Fruit fly (Drosophila melanogaster) whole organism, embryonic: ENCODE measurements around the gene Spn28B.

Experiments used
- Antp ChIP-seq: fragments of 200-800 bp; sonication (Bioruptor generic); optimal IDR thresholded peaks from 3 replicates; lab custom pipeline; 2016; ENCODE audit warnings: missing biosample characterization, missing genetic modification characterization
- CG11085 ChIP-seq: fragments of 200-800 bp; sonication (Bioruptor generic); IDR thresholded peaks from 2 replicates; pipeline ENCODE4 v1.3.6; 2022; ENCODE audit warnings: missing biosample characterization, missing genetic modification characterization
- CG12659 ChIP-seq: fragments of 200-800 bp; sonication (Bioruptor generic); optimal IDR thresholded peaks from 3 replicates; lab custom pipeline; 2017; ENCODE audit warnings: mild to moderate bottlenecking, missing biosample characterization, missing genetic modification reagents, missing genetic modification characterization
- CG13287 ChIP-seq: fragments of 200-800 bp; sonication (Bioruptor generic); IDR thresholded peaks from 2 replicates; pipeline ENCODE4 v1.3.6; 2022; ENCODE audit warnings: missing biosample characterization, missing genetic modification characterization; ENCODE audit not compliant: partially characterized antibody
- CG14710 ChIP-seq: fragments of 200-800 bp; sonication (Bioruptor generic); optimal IDR thresholded peaks from 3 replicates; lab custom pipeline; 2019; ENCODE audit warnings: missing biosample characterization, mild to moderate bottlenecking, missing genetic modification characterization, moderate library complexity
- CG15269 ChIP-seq: fragments of 200-800 bp; sonication (Bioruptor generic); optimal IDR thresholded peaks from 2 replicates; lab custom pipeline; 2018; ENCODE audit warnings: missing biosample characterization, mild to moderate bottlenecking, missing genetic modification characterization, moderate library complexity
- CG1529 ChIP-seq: fragments of 200-800 bp; sonication (Bioruptor generic); optimal IDR thresholded peaks from 3 replicates; lab custom pipeline; 2018; ENCODE audit warnings: missing biosample characterization, missing genetic modification characterization
- CG17186 ChIP-seq: fragments of 200-800 bp; sonication (Bioruptor generic); optimal IDR thresholded peaks from 3 replicates; lab custom pipeline; 2017; ENCODE audit warnings: missing biosample characterization, missing genetic modification reagents, missing genetic modification characterization
- CG17912 ChIP-seq: fragments of 200-800 bp; sonication (Bioruptor generic); optimal IDR thresholded peaks from 2 replicates; lab custom pipeline; 2018; ENCODE audit warnings: missing biosample characterization, mild to moderate bottlenecking, missing genetic modification characterization
- CG18262 ChIP-seq: fragments of 200-800 bp; optimal IDR thresholded peaks from 3 replicates; lab custom pipeline; 2019; ENCODE audit warnings: missing biosample characterization, mild to moderate bottlenecking, missing genetic modification characterization, moderate library complexity
- CG18599 ChIP-seq: fragments of 200-800 bp; sonication (Bioruptor generic); optimal IDR thresholded peaks from 3 replicates; lab custom pipeline; 2017; ENCODE audit warnings: missing biosample characterization, missing genetic modification characterization, mild to moderate bottlenecking, moderate library complexity, missing genetic modification reagents
- CG3407 ChIP-seq: fragments of 200-800 bp; sonication (Bioruptor generic); optimal IDR thresholded peaks from 2 replicates; lab custom pipeline; 2018; ENCODE audit warnings: missing biosample characterization, mild to moderate bottlenecking, missing genetic modification characterization
- CG34376 ChIP-seq: fragments of 200-800 bp; sonication (Bioruptor generic); optimal IDR thresholded peaks from 2 replicates; lab custom pipeline; 2018; ENCODE audit warnings: missing biosample characterization, mild to moderate bottlenecking, missing genetic modification characterization
- CG4617 ChIP-seq: fragments of 200-800 bp; sonication (Bioruptor generic); optimal IDR thresholded peaks from 3 replicates; lab custom pipeline; 2016; ENCODE audit warnings: missing biosample characterization, missing genetic modification characterization, borderline replicate concordance
- CG7839 ChIP-seq: fragments of 200-800 bp; sonication (Bioruptor generic); optimal IDR thresholded peaks from 3 replicates; lab custom pipeline; 2018; ENCODE audit warnings: missing biosample characterization, mild to moderate bottlenecking, missing genetic modification characterization, moderate library complexity
- CG8359 ChIP-seq: fragments of 200-800 bp; sonication (Bioruptor generic); optimal IDR thresholded peaks from 2 replicates; lab custom pipeline; 2017; ENCODE audit warnings: missing biosample characterization, mild to moderate bottlenecking, missing genetic modification characterization, borderline replicate concordance
- CG9215 ChIP-seq: fragments of 200-800 bp; sonication (Bioruptor generic); IDR thresholded peaks from 2 replicates; pipeline ENCODE4 v1.3.6; 2022; ENCODE audit warnings: missing biosample characterization, missing genetic modification characterization
- CG9876 ChIP-seq: fragments of 200-800 bp; sonication (Bioruptor generic); optimal IDR thresholded peaks from 2 replicates; lab custom pipeline; 2016; ENCODE audit warnings: missing biosample characterization, missing genetic modification characterization
- Ets97D ChIP-seq: fragments of 200-800 bp; sonication (Bioruptor generic); optimal IDR thresholded peaks from 3 replicates; lab custom pipeline; 2016; ENCODE audit warnings: missing biosample characterization, missing genetic modification characterization
- Kr ChIP-seq: fragments of 200-800 bp; sonication (Bioruptor generic); optimal IDR thresholded peaks from 2 replicates; lab custom pipeline; 2017; ENCODE audit warnings: missing biosample characterization, mild to moderate bottlenecking, missing genetic modification characterization
- Meics ChIP-seq: fragments of 200-800 bp; sonication (Bioruptor generic); optimal IDR thresholded peaks from 2 replicates; lab custom pipeline; 2017; ENCODE audit warnings: missing biosample characterization, mild to moderate bottlenecking, missing genetic modification characterization
- Myb ChIP-seq: fragments of 200-800 bp; sonication (Bioruptor generic); optimal IDR thresholded peaks from 2 replicates; lab custom pipeline; 2016; ENCODE audit warnings: missing biosample characterization, missing genetic modification characterization
- Nf-YA ChIP-seq: fragments of 200-800 bp; sonication (Bioruptor generic); IDR thresholded peaks from 2 replicates; pipeline ENCODE4 v1.3.6; 2022; ENCODE audit warnings: missing biosample characterization, missing genetic modification characterization
- Taf1 ChIP-seq: fragments of 200-800 bp; sonication (Bioruptor generic); IDR thresholded peaks from 2 replicates; pipeline ENCODE4 v1.3.6; 2022; ENCODE audit warnings: missing biosample characterization, missing genetic modification characterization
- Trl ChIP-seq, 3 experiments: fragments of >200 bp in 2 of 3; fragments of 200-800 bp in 1 of 3; sonication (Bioruptor generic) in 1 of 3; optimal IDR thresholded peaks; 2 replicates in 1 of 3; 3 replicates in 2 of 3; lab custom pipeline; 2016 to 2017; ENCODE audit warnings: missing biosample characterization in 1 of 3, missing genetic modification characterization in 1 of 3
- YL-1 ChIP-seq: fragments of 200-800 bp; sonication (Bioruptor generic); optimal IDR thresholded peaks from 3 replicates; lab custom pipeline; 2017; ENCODE audit warnings: missing biosample characterization, mild to moderate bottlenecking, missing genetic modification characterization
- az2 ChIP-seq: fragments of 200-800 bp; sonication (Bioruptor generic); optimal IDR thresholded peaks from 3 replicates; lab custom pipeline; 2016; ENCODE audit warnings: missing biosample characterization, missing genetic modification characterization
- cato ChIP-seq: fragments of 200-800 bp; sonication (Bioruptor generic); optimal IDR thresholded peaks from 2 replicates; lab custom pipeline; 2016; ENCODE audit warnings: missing biosample characterization, missing genetic modification characterization, borderline replicate concordance
- chn ChIP-seq: fragments of 200-800 bp; sonication (Bioruptor generic); optimal IDR thresholded peaks from 2 replicates; lab custom pipeline; 2016; ENCODE audit warnings: missing biosample characterization, missing genetic modification characterization
- corto ChIP-seq: fragments of 200-800 bp; sonication (Bioruptor generic); optimal IDR thresholded peaks from 2 replicates; lab custom pipeline; 2016; ENCODE audit warnings: missing biosample characterization, mild to moderate bottlenecking, missing genetic modification characterization, moderate library complexity
- crol ChIP-seq: fragments of 200-800 bp; sonication (Bioruptor generic); IDR thresholded peaks from 2 replicates; pipeline ENCODE4 v1.3.6; 2022; ENCODE audit warnings: missing biosample characterization, missing genetic modification characterization
- crp ChIP-seq, 2 experiments: fragments of 200-800 bp; sonication (Bioruptor generic); optimal IDR thresholded peaks; 2 replicates in 1 of 2; 3 replicates in 1 of 2; lab custom pipeline; 2017; ENCODE audit warnings: missing biosample characterization in 2 of 2, missing genetic modification characterization in 2 of 2, mild to moderate bottlenecking in 1 of 2, moderate library complexity in 1 of 2
- danr ChIP-seq: fragments of 200-800 bp; sonication (Bioruptor generic); IDR thresholded peaks from 2 replicates; pipeline ENCODE4 v1.3.6; 2022; ENCODE audit warnings: missing biosample characterization, missing genetic modification characterization
- ems ChIP-seq: fragments of 200-800 bp; sonication (Bioruptor generic); optimal IDR thresholded peaks from 3 replicates; lab custom pipeline; 2016; ENCODE audit warnings: missing biosample characterization, missing genetic modification characterization
- fd102C ChIP-seq: fragments of 200-800 bp; sonication (Bioruptor generic); optimal IDR thresholded peaks from 2 replicates; lab custom pipeline; 2018; ENCODE audit warnings: missing biosample characterization, mild to moderate bottlenecking, missing genetic modification characterization, moderate library complexity
- hth ChIP-seq: fragments of >200 bp; optimal IDR thresholded peaks from 2 replicates; lab custom pipeline; 2017; ENCODE audit warnings: inconsistent platforms
- insv ChIP-seq, 2 experiments: fragments of 200-800 bp; sonication (Bioruptor generic); optimal IDR thresholded peaks; 3 replicates each; lab custom pipeline; 2016 to 2018; ENCODE audit warnings: missing biosample characterization in 2 of 2, missing genetic modification characterization in 2 of 2
- klu ChIP-seq: fragments of 200-800 bp; sonication (Bioruptor generic); IDR thresholded peaks from 2 replicates; pipeline ENCODE4 v1.3.6; 2022; ENCODE audit warnings: missing biosample characterization, missing genetic modification characterization
- kni ChIP-seq: fragments of 200-800 bp; sonication (Bioruptor generic); optimal IDR thresholded peaks from 3 replicates; lab custom pipeline; 2017; ENCODE audit warnings: mild to moderate bottlenecking, missing biosample characterization, missing genetic modification reagents, missing genetic modification characterization
- pzg ChIP-seq: fragments of 200-800 bp; sonication (Bioruptor generic); optimal IDR thresholded peaks from 3 replicates; lab custom pipeline; 2018; ENCODE audit warnings: missing biosample characterization, mild to moderate bottlenecking, missing genetic modification characterization, moderate library complexity
- salm ChIP-seq: fragments of 200-800 bp; sonication (Bioruptor generic); optimal IDR thresholded peaks from 2 replicates; lab custom pipeline; 2018; ENCODE audit warnings: missing biosample characterization, mild to moderate bottlenecking, missing genetic modification characterization
- slbo ChIP-seq: fragments of 200-800 bp; sonication (Bioruptor generic); IDR thresholded peaks from 2 replicates; pipeline ENCODE4 v1.3.6; 2022; ENCODE audit warnings: missing biosample characterization, missing genetic modification characterization
- sna ChIP-seq: fragments of 200-800 bp; sonication (Bioruptor generic); IDR thresholded peaks from 2 replicates; pipeline ENCODE4 v1.3.6; 2022; ENCODE audit warnings: missing biosample characterization, missing genetic modification characterization; ENCODE audit not compliant: partially characterized antibody
- ssp ChIP-seq: fragments of 200-800 bp; sonication (Bioruptor generic); IDR thresholded peaks from 2 replicates; pipeline ENCODE4 v1.3.6; 2022; ENCODE audit warnings: missing biosample characterization, missing genetic modification characterization
- toy ChIP-seq: fragments of 200-800 bp; sonication (Bioruptor generic); IDR thresholded peaks from 2 replicates; pipeline ENCODE4 v1.3.6; 2022; ENCODE audit warnings: missing biosample characterization, missing genetic modification characterization
- trem ChIP-seq: fragments of 200-800 bp; optimal IDR thresholded peaks from 3 replicates; lab custom pipeline; 2019; ENCODE audit warnings: missing biosample characterization, mild to moderate bottlenecking, missing genetic modification characterization, moderate library complexity
- ttk ChIP-seq: fragments of 200-800 bp; sonication (Bioruptor generic); IDR thresholded peaks from 2 replicates; pipeline ENCODE4 v2.1.2; 2022; ENCODE audit warnings: missing biosample characterization, missing genetic modification characterization
- vvl ChIP-seq: fragments of 200-800 bp; sonication (Bioruptor generic); IDR thresholded peaks from 2 replicates; pipeline ENCODE4 v1.3.6; 2022; ENCODE audit warnings: missing biosample characterization, missing genetic modification characterization
- zen2 ChIP-seq: fragments of 200-800 bp; sonication (Bioruptor generic); IDR thresholded peaks from 3 replicates; pipeline ENCODE4 v1.3.6; 2022; ENCODE audit warnings: missing biosample characterization, missing genetic modification characterization; ENCODE audit not compliant: partially characterized antibody
- zfh1 ChIP-seq: fragments of 200-800 bp; sonication (Bioruptor generic); IDR thresholded peaks from 3 replicates; pipeline ENCODE4 v1.3.6; 2022; ENCODE audit warnings: missing biosample characterization, missing genetic modification characterization
- zfh2 ChIP-seq: fragments of 200-800 bp; sonication (Bioruptor generic); optimal IDR thresholded peaks from 2 replicates; lab custom pipeline; 2016; ENCODE audit warnings: missing biosample characterization, missing genetic modification characterization

Spn28B gene

DNA sequence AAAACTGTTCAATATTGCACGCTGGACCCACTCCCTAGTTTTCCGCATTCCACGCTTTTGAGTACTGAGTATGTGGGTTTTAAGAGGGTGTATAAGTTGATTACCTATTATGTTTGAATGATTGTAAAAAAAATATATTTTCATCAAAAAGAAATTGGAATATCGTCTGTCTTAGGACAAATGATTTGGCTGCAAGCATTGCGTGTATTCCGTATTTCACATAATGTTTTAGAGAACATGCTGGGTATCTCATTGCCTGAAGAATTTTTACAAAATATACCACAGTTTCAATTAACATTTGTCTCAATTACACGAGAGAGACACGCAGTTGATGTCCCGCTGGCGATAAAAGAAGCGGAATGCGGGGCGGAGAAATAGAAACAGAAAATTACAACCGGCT lies 51.1 kb downstream of the Spn28B start (continued):
- TF ChIP-seq CG14710 (tag; lab: Kevin White, UChicago) (peak; percentile 56), CG7839 (tag; lab: Kevin White, UChicago) (peak; percentile 58), CG15269 (tag; lab: Kevin White, UChicago) (no peak), insv (GFP tag; optimal IDR thresholded peaks at IDR 0.05; lab: Kevin White, UChicago) (no peak), kni (GFP tag; lab: Kevin White, UChicago) (no peak), CG13287 (no peak), CG12659 (GFP tag; lab: Kevin White, UChicago) (no peak), danr (GFP tag; lab: Robert Waterston, UW) (no peak), zfh2 (GFP tag; lab: Kevin White, UChicago) (no peak), toy (GFP tag; lab: Robert Waterston, UW) (no peak), ttk (GFP tag; lab: Robert Waterston, UW) (no peak), CG4617 (GFP tag; lab: Kevin White, UChicago) (no peak), Taf1 (GFP tag; lab: Robert Waterston, UW) (no peak), crol (0 out of 2 replicates have a peak, but pooled peaks have one; percentile 23), slbo (GFP tag; lab: Robert Waterston, UW) (no peak), Myb (GFP tag; lab: Kevin White, UChicago) (no peak), Ets97D (no peak), Kr (peak; percentile 65), CG18262 (tag; lab: Kevin White, UChicago) (peak; percentile 82), chn (GFP tag; lab: Kevin White, UChicago) (peak; percentile 62), crp (GFP tag; optimal IDR thresholded peaks at IDR 0.05; lab: Kevin White, UChicago) (no peak), sna (no peak), CG11085 (no peak), Trl (optimal IDR thresholded peaks at IDR 0.05; lab: Kevin White, UChicago) (no peak), Trl (GFP tag; optimal IDR thresholded peaks at IDR 0.05; lab: Kevin White, UChicago) (peak; percentile 32), CG1529 (peak; percentile 13), YL-1 (no peak), CG9876 (no peak), salm (tag; lab: Kevin White, UChicago) (no peak), Antp (GFP tag; lab: Kevin White, UChicago) (peak; percentile 16), pzg (no peak), klu (no peak), zen2 (GFP tag; lab: Robert Waterston, UW) (no peak), cato (GFP tag; lab: Kevin White, UChicago) (no peak), CG34376 (GFP tag; lab: Kevin White, UChicago) (no peak), zfh1 (GFP tag; lab: Robert Waterston, UW) (peak; percentile 79), Meics (no peak), CG9215 (GFP tag; lab: Robert Waterston, UW) (no peak), fd102C (peak; percentile 90), ssp (no peak), hth (peak; percentile 47), CG3407 (GFP tag; lab: Kevin White, UChicago) (peak; percentile 14), CG18599 (GFP tag; lab: Kevin White, UChicago) (no peak), trem (peak; percentile 39), corto (GFP tag; lab: Kevin White, UChicago) (no peak), Nf-YA (GFP tag; lab: Robert Waterston, UW) (no peak), CG17186 (no peak), ems (GFP tag; lab: Kevin White, UChicago) (no peak), CG8359 (GFP tag; lab: Kevin White, UChicago) (no peak), az2 (peak; percentile 60), vvl (peak; percentile 69), CG17912 (GFP tag; lab: Kevin White, UChicago) (no peak)
